Worm (Caenorhabditis elegans): ENCODE data around the gene C24H10.4.

C24H10.4 gene

ce11 chrX:5085465-5085864 lies 26.4 kb upstream of the C24H10.4 start (continued):
- TF ChIP-seq let-607 (tag; optimal IDR thresholded peaks at IDR 0.05) (peak; percentile 65 to 81), dox-1 (GFP tag; IDR thresholded peaks at IDR 0.05) (peak; percentile 90), F22D6.2 (tag; optimal IDR thresholded peaks at IDR 0.05) (peak; percentile 69), lag-1 (GFP tag; IDR thresholded peaks at IDR 0.05) (no peak), F33H1.4 (GFP tag; IDR thresholded peaks at IDR 0.05) (no peak), ekl-4 (GFP tag; IDR thresholded peaks at IDR 0.05) (peak; percentile 69), egrh-3 (GFP tag; IDR thresholded peaks at IDR 0.05) (peak; percentile 51; the same call in 1 of the 2 replicates), lsl-1 (GFP tag; optimal IDR thresholded peaks at IDR 0.05) (peak; percentile 4), F57A8.1 (GFP tag; optimal IDR thresholded peaks at IDR 0.05) (peak; percentile 73), lir-1 (GFP tag; conservative IDR thresholded peaks at IDR 0.05) (peak; percentile 61; the same call in 1 of the 2 replicates), hrde-1 (tag; optimal IDR thresholded peaks at IDR 0.05; ENCODE audit: borderline replicate concordance) (peak; percentile 55), let-526 (GFP tag; IDR thresholded peaks at IDR 0.05) (peak; percentile 67), snpc-4 (GFP tag; optimal IDR thresholded peaks at IDR 0.05) (peak; percentile 56), snpc-4 (tag; optimal IDR thresholded peaks at IDR 0.05) (peak in 3 of 4 experiments; percentile 50 to 84 (median 76)), repo-1 (tag; optimal IDR thresholded peaks at IDR 0.05) (peak; percentile 91), somi-1 (GFP tag; optimal IDR thresholded peaks at IDR 0.05) (peak; percentile 79), T07F8.4 (tag; optimal IDR thresholded peaks at IDR 0.05) (peak; percentile 64), C06A6.2 (GFP tag; conservative IDR thresholded peaks at IDR 0.05) (no peak), nfya-2 (GFP tag; IDR thresholded peaks at IDR 0.05) (no peak), K11D2.4 (GFP tag; IDR thresholded peaks at IDR 0.05) (peak; percentile 81), lin-40 (tag; optimal IDR thresholded peaks at IDR 0.05) (peak; percentile 90), Y79H2A.3 (GFP tag; conservative IDR thresholded peaks at IDR 0.05) (no peak), F52B5.7 (tag; optimal IDR thresholded peaks at IDR 0.05) (peak; percentile 83), ceh-58 (GFP tag; IDR thresholded peaks at IDR 0.05) (peak; percentile 84; the same call in 1 of the 2 replicates), rcor-1 (GFP tag; IDR thresholded peaks at IDR 0.05) (peak; percentile 83), snpc-3.4 (tag; optimal IDR thresholded peaks at IDR 0.05) (peak; percentile 68), gei-17 (GFP tag; optimal IDR thresholded peaks at IDR 0.05) (peak; percentile 79), snpc-1.1 (tag; optimal IDR thresholded peaks at IDR 0.05; ENCODE audit: insufficient read depth) (peak; percentile 45), sea-2 (GFP tag; IDR thresholded peaks at IDR 0.05) (0 out of 2 replicates have a peak, but pooled peaks have one; percentile 74), him-1 (tag; optimal IDR thresholded peaks at IDR 0.05) (peak; percentile 79), F55B11.4 (tag; optimal IDR thresholded peaks at IDR 0.05; ENCODE audit: borderline replicate concordance, insufficient read depth) (no peak), hlh-12 (tag; optimal IDR thresholded peaks at IDR 0.05) (no peak), ceh-27 (GFP tag; optimal IDR thresholded peaks at IDR 0.05) (peak; percentile 75), ama-1 (optimal IDR thresholded peaks at IDR 0.05) (no peak), ama-1 (GFP tag; optimal IDR thresholded peaks at IDR 0.05) (peak; percentile 57 to 75), ceh-100 (GFP tag; IDR thresholded peaks at IDR 0.05) (no peak), die-1 (tag; optimal IDR thresholded peaks at IDR 0.05) (peak; percentile 93), madf-8 (GFP tag; conservative IDR thresholded peaks at IDR 0.05) (no peak; the same call in 1 of the 2 replicates), dpff-1 (tag; optimal IDR thresholded peaks at IDR 0.05) (no peak), dpl-1 (GFP tag; optimal IDR thresholded peaks at IDR 0.05) (peak; percentile 23), nfya-1 (tag; optimal IDR thresholded peaks at IDR 0.05; ENCODE audit: borderline replicate concordance, insufficient read depth) (no peak), ccch-3 (GFP tag; optimal IDR thresholded peaks at IDR 0.05) (no peak), ztf-18 (tag; optimal IDR thresholded peaks at IDR 0.05) (peak; percentile 76), nhr-27 (tag; optimal IDR thresholded peaks at IDR 0.05) (peak; percentile 52), ztf-3 (GFP tag; optimal IDR thresholded peaks at IDR 0.05) (peak; percentile 76), hsf-1 (GFP tag; IDR thresholded peaks at IDR 0.05) (0 out of 2 replicates have a peak, but pooled peaks have one; percentile 45), F37B4.10 (GFP tag; IDR thresholded peaks at IDR 0.05) (no peak), chd-7 (tag; optimal IDR thresholded peaks at IDR 0.05) (peak; percentile 92)

Data from whole organism, young adult.